Worm (Caenorhabditis elegans): ENCODE measurements around the gene F13A7.14.

F13A7.14 gene

DNA sequence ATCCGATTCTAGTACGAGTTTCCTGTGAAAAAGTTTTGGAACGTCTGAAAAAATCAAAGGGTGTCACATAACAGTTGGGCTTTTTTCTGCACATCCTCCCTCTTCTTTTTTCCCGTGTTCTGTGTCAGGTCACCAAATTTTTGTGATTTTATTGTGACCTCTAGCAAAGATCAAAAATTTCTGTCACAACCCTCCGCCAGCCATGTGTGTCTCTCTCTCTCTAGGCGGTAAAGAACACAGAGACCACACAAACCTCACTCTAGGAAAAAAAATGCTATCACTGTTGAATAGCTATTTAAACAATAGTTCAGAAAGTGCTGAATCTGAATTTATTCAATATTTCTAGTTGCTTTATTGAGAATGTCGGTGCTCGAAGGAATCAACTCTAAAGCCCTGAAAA, 11.0 kb upstream of the F13A7.14 start, which contains the start of gene gst-44:
Gene gst-44, plus strand, starts transcription at position 237 of the 400 bp plus-strand sequence.
- TF ChIP-seq che-1 (tag; optimal IDR thresholded peaks at IDR 0.05): no peak
- TF ChIP-seq eyg-1 (tag; optimal IDR thresholded peaks at IDR 0.05): no peak
- no peak for TF ChIP-seq elt-2 (tag; optimal IDR thresholded peaks at IDR 0.05)
- TF ChIP-seq tbx-2 (tag; optimal IDR thresholded peaks at IDR 0.05): no peak
- TF ChIP-seq C08G9.2 (tag; optimal IDR thresholded peaks at IDR 0.05): no peak

DNA sequence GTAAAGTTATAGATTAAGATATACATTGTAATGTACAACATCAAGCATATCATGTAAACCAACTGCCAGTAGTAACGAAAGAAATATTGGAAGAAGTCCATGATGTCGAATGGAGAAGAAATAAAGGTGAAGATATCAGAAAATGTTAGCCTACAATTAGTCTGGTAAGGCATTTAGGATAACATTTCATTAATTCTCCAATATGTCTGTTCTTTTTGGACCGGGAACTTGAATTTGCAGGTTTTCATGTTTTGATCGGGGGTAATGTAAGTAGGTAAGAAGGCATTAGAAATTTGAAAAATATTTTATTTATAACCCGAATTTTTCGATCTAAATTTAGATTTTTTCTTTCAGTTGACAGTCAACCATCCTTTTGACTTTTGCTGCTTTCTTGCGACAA, 8.0 kb upstream of the F13A7.14 start, which contains the start of gene srd-63:
Gene srd-63, minus strand, starts transcription at position 101 of the 400 bp plus-strand sequence.
- TF ChIP-seq ref-2 (tag; optimal IDR thresholded peaks at IDR 0.05) (no peak), pros-1 (tag; optimal IDR thresholded peaks at IDR 0.05) (no peak), madf-2 (tag; optimal IDR thresholded peaks at IDR 0.05) (no peak), ceh-24 (tag; optimal IDR thresholded peaks at IDR 0.05) (no peak), hlh-6 (tag; optimal IDR thresholded peaks at IDR 0.05) (no peak), nhr-232 (tag; optimal IDR thresholded peaks at IDR 0.05) (no peak), pha-2 (tag; optimal IDR thresholded peaks at IDR 0.05) (no peak), hlh-8 (tag; optimal IDR thresholded peaks at IDR 0.05) (no peak), gmeb-2 (tag; optimal IDR thresholded peaks at IDR 0.05) (no peak), ttx-3 (tag; optimal IDR thresholded peaks at IDR 0.05) (no peak), unc-55 (GFP tag; optimal IDR thresholded peaks at IDR 0.05) (no peak), hlh-15 (tag; optimal IDR thresholded peaks at IDR 0.05) (no peak), ceh-34 (tag; optimal IDR thresholded peaks at IDR 0.05) (no peak)

DNA sequence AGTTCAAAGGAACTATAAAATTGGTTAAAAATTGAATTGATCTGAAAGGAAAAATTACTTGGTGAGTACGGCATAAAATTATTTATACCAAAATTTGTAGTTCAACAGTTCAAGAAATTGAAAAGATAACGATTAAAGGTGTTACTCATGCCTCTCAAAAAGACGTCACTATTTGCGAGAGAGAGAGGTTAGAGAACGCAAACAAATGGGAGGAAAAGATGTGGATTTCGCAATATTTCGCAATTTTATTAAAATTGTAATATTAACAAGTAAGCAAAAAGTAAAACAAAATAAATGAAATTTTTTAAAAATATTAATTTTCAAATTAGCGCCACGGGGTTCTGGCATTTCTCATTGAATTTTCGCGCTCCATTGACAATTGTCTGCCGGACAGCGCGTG, 6.6 kb upstream of the F13A7.14 start, which contains the start of gene F13A7.11:
Gene F13A7.11, minus strand, starts transcription at position 174 of the 400 bp plus-strand sequence.
- TF ChIP-seq elt-2 (tag; optimal IDR thresholded peaks at IDR 0.05) (peak; percentile 4), rnt-1 (tag; optimal IDR thresholded peaks at IDR 0.05) (no peak)

DNA sequence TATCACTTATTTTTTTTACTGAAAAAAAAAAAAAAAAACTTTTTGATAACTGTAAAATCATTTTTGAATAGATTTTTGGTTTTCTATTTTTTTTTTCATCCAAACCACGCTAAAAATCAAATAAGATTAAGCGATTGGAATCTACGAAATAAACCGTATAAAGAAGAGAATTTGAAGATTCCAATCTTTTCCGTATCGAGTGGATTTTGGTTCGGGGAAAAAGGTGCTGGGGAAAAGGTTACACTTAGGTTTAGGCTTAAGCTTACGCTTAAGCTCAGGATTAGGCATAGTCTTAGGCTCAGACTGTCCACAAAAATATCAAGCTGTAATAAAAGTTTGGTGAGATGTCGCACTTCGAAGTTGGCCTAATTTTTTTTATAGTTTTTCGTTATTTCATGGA, 6.0 kb upstream of the F13A7.14 start, which contains the start of gene F13A7.12:
Gene F13A7.12, plus strand, starts transcription at position 301 of the 400 bp plus-strand sequence.
- TF ChIP-seq dve-1 (tag; optimal IDR thresholded peaks at IDR 0.05): no peak
- TF ChIP-seq ahr-1 (tag; optimal IDR thresholded peaks at IDR 0.05): no peak
- no peak for TF ChIP-seq ceh-45 (GFP tag; IDR thresholded peaks at IDR 0.05)
- TF ChIP-seq fkh-6 (tag; optimal IDR thresholded peaks at IDR 0.05): no peak
- TF ChIP-seq ceh-24 (tag; optimal IDR thresholded peaks at IDR 0.05): no peak
- no peak for TF ChIP-seq nhr-232 (tag; optimal IDR thresholded peaks at IDR 0.05)
- no peak for TF ChIP-seq hlh-13 (GFP tag; optimal IDR thresholded peaks at IDR 0.05)
- no peak for TF ChIP-seq lin-11 (tag; optimal IDR thresholded peaks at IDR 0.05)
- TF ChIP-seq pat-9 (tag; optimal IDR thresholded peaks at IDR 0.05): no peak
- TF ChIP-seq ceh-31 (tag; optimal IDR thresholded peaks at IDR 0.05): no peak
- no peak for TF ChIP-seq unc-3 (GFP tag; conservative IDR thresholded peaks at IDR 0.05)
- no peak for TF ChIP-seq unc-3 (tag; optimal IDR thresholded peaks at IDR 0.05)
- TF ChIP-seq K09A11.1 (tag; optimal IDR thresholded peaks at IDR 0.05; ENCODE audit: insufficient read depth): no peak
- no peak for TF ChIP-seq gmeb-2 (tag; optimal IDR thresholded peaks at IDR 0.05)
- TF ChIP-seq fkh-10 (GFP tag; optimal IDR thresholded peaks at IDR 0.05): no peak
- TF ChIP-seq hlh-8 (tag; optimal IDR thresholded peaks at IDR 0.05): no peak
- no peak for TF ChIP-seq syd-9 (tag; optimal IDR thresholded peaks at IDR 0.05)

DNA sequence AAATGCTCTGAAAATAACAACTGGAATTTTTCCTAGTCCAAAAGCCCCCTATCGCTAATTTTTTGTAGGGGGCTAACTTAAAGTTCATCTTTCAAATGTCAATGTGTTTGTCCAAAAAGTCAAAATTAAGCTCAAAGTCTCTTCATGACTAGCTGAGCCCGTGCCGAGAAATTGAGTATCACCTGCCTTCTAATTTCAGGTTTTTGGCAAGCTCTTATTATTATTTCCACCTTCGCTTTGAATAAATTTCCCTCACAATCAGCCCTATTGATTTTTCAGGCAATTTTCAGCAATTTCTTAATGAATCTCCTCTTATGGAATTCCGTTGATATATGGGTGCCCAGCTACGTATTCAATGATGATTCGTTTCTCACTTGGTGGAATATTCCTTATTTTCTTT, 2.3 kb upstream of the F13A7.14 start, which contains the start of gene sre-36:
Gene sre-36, plus strand, starts transcription at position 301 of the 400 bp plus-strand sequence.
- no peak for TF ChIP-seq npax-4 (tag; optimal IDR thresholded peaks at IDR 0.05)
- TF ChIP-seq ama-1 (optimal IDR thresholded peaks at IDR 0.05): no peak
- no peak for TF ChIP-seq ceh-22 (tag; optimal IDR thresholded peaks at IDR 0.05)
- no peak for TF ChIP-seq ceh-18 (tag; optimal IDR thresholded peaks at IDR 0.05)
- TF ChIP-seq hlh-6 (tag; optimal IDR thresholded peaks at IDR 0.05): no peak
- no peak for TF ChIP-seq madf-2 (tag; optimal IDR thresholded peaks at IDR 0.05)
- TF ChIP-seq zip-5 (tag; optimal IDR thresholded peaks at IDR 0.05): no peak
- no peak for TF ChIP-seq fkh-6 (tag; optimal IDR thresholded peaks at IDR 0.05)
- no peak for TF ChIP-seq ceh-31 (tag; optimal IDR thresholded peaks at IDR 0.05)
- no peak for TF ChIP-seq ceh-45 (GFP tag; IDR thresholded peaks at IDR 0.05)
- TF ChIP-seq hlh-30 (tag; optimal IDR thresholded peaks at IDR 0.05; ENCODE audit: insufficient read depth): no peak
- TF ChIP-seq fax-1 (tag; optimal IDR thresholded peaks at IDR 0.05): no peak
- no peak for TF ChIP-seq dmd-4 (tag; optimal IDR thresholded peaks at IDR 0.05; ENCODE audit: borderline replicate concordance)
- TF ChIP-seq lim-6 (tag; optimal IDR thresholded peaks at IDR 0.05): no peak
- no peak for TF ChIP-seq ceh-6 (GFP tag; optimal IDR thresholded peaks at IDR 0.05)
- no peak for TF ChIP-seq pax-1 (tag; optimal IDR thresholded peaks at IDR 0.05)
- no peak for TF ChIP-seq eyg-1 (tag; optimal IDR thresholded peaks at IDR 0.05)
